Worm (Caenorhabditis elegans) whole organism, early embryonic: Measurements from ENCODE around the gene fipr-13.

Source experiments
- ama-1 ChIP-seq: fragments of 150-350 bp; optimal IDR thresholded peaks from 2 replicates; lab custom pipeline; 2014
- ets-7 ChIP-seq: sonication (generic microtip); optimal IDR thresholded peaks from 2 replicates; lab custom pipeline; 2016; ENCODE audit warnings: missing genotype, missing genetic modification characterization, missing compliant biosample characterization
- hnd-1 ChIP-seq: sonication (generic microtip); optimal IDR thresholded peaks from 2 replicates; lab custom pipeline; 2016; ENCODE audit warnings: missing genetic modification characterization, missing compliant biosample characterization

DNA sequence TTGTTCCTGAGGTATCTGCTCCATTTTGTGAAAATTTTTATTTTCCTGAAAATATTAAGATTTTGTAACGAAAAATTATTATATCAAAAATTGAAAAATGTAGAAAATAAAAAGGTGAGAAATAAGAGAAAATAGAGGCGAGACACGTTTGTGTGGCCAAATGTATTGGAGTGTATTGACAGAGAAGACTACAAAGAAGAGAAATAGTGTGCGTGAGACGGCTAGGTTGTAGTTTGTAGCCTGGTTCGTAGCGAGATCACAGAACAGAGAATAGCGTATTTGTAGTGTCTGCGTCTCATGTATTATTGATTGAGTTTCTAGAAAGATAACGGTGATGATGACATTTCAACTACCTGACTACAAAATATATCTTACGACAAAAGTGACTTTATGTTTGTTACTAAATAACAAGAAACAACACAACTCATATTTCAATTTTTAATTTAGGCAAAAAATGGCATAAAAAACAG is 19.7 kb downstream of the fipr-13 start, which contains the start of gene nhr-12:
- TF ChIP-seq ama-1 (lab: Kevin White, UChicago) (no peak), hnd-1 (tag; lab: Kevin White, UChicago) (no peak), ets-7 (tag; lab: Kevin White, UChicago) (no peak)
